Worm (Caenorhabditis elegans) whole organism, late embryonic: ENCODE measurements around the gene Y39B6A.69.

Source experiments
- C08G9.2 ChIP-seq: sonication (generic microtip); optimal IDR thresholded peaks from 2 replicates; lab custom pipeline; 2016; ENCODE audit warnings: mild to moderate bottlenecking, missing genetic modification characterization, moderate library complexity, missing compliant biosample characterization
- C38D4.7 ChIP-seq: fragments of 200-800 bp; sonication (Bioruptor generic); optimal IDR thresholded peaks from 2 replicates; lab custom pipeline; 2018; ENCODE audit warnings: mild to moderate bottlenecking, missing genetic modification characterization, moderate library complexity, missing compliant biosample characterization
- F13H6.1 ChIP-seq: sonication (generic microtip); optimal IDR thresholded peaks from 2 replicates; lab custom pipeline; 2016; ENCODE audit warnings: missing genetic modification characterization, missing compliant biosample characterization
- T23F11.4 ChIP-seq: fragments of 200-800 bp; sonication (Bioruptor generic); optimal IDR thresholded peaks from 2 replicates; lab custom pipeline; 2018; ENCODE audit warnings: mild to moderate bottlenecking, missing genetic modification characterization, missing compliant biosample characterization
- Y22D7AL.16 ChIP-seq: sonication (generic microtip); optimal IDR thresholded peaks from 2 replicates; lab custom pipeline; 2016; ENCODE audit warnings: missing genetic modification characterization, missing compliant biosample characterization
- ahr-1 ChIP-seq: sonication (generic microtip); optimal IDR thresholded peaks from 2 replicates; lab custom pipeline; 2016; ENCODE audit warnings: missing genetic modification characterization, missing compliant biosample characterization
- ama-1 ChIP-seq: fragments of 150-350 bp; optimal IDR thresholded peaks from 2 replicates; lab custom pipeline; 2014
- ceh-19 ChIP-seq: fragments of 200-800 bp; sonication (Bioruptor generic); optimal IDR thresholded peaks from 2 replicates; lab custom pipeline; 2018; ENCODE audit warnings: mild to moderate bottlenecking, missing genetic modification characterization, missing compliant biosample characterization
- ceh-2 ChIP-seq: sonication (generic microtip); optimal IDR thresholded peaks from 2 replicates; lab custom pipeline; 2016; ENCODE audit warnings: missing genotype, missing genetic modification characterization, missing compliant biosample characterization
- ceh-34 ChIP-seq: sonication (generic microtip); optimal IDR thresholded peaks from 2 replicates; lab custom pipeline; 2016; ENCODE audit warnings: mild to moderate bottlenecking, missing genetic modification characterization, missing compliant biosample characterization
- ceh-48 ChIP-seq: sonication (generic microtip); optimal IDR thresholded peaks from 2 replicates; lab custom pipeline; 2016; ENCODE audit warnings: missing genetic modification characterization, inconsistent platforms, missing compliant biosample characterization
- che-1 ChIP-seq: sonication (generic microtip); optimal IDR thresholded peaks from 2 replicates; lab custom pipeline; 2016; ENCODE audit warnings: mild to moderate bottlenecking, missing genetic modification characterization, missing compliant biosample characterization
- dmd-4 ChIP-seq: sonication (generic microtip); optimal IDR thresholded peaks from 2 replicates; lab custom pipeline; 2016; ENCODE audit warnings: borderline replicate concordance, missing genetic modification characterization, missing compliant biosample characterization
- elt-2 ChIP-seq: sonication (generic microtip); optimal IDR thresholded peaks from 2 replicates; lab custom pipeline; 2016; ENCODE audit warnings: missing genetic modification reagents, missing genetic modification characterization, missing compliant biosample characterization
- elt-4 ChIP-seq: sonication (generic microtip); optimal IDR thresholded peaks from 2 replicates; lab custom pipeline; 2016; ENCODE audit warnings: missing genetic modification characterization, missing compliant biosample characterization
- fkh-10 ChIP-seq: fragments of 150-350 bp; optimal IDR thresholded peaks from 2 replicates; lab custom pipeline; 2014; ENCODE audit warnings: missing biosample characterization, missing genetic modification reagents, missing genetic modification characterization
- fkh-6 ChIP-seq: sonication (generic microtip); optimal IDR thresholded peaks from 2 replicates; lab custom pipeline; 2016; ENCODE audit warnings: missing genetic modification characterization, missing compliant biosample characterization
- gmeb-2 ChIP-seq: sonication (generic microtip); optimal IDR thresholded peaks from 2 replicates; lab custom pipeline; 2016; ENCODE audit warnings: missing genetic modification characterization, inconsistent platforms, missing compliant biosample characterization
- hlh-15 ChIP-seq: sonication (generic microtip); optimal IDR thresholded peaks from 2 replicates; lab custom pipeline; 2016; ENCODE audit warnings: missing genetic modification characterization, missing compliant biosample characterization
- lin-11 ChIP-seq: fragments of 200-800 bp; sonication (Bioruptor generic); optimal IDR thresholded peaks from 2 replicates; lab custom pipeline; 2018; ENCODE audit warnings: mild to moderate bottlenecking, missing genetic modification characterization, missing compliant biosample characterization
- madf-2 ChIP-seq: sonication (generic microtip); optimal IDR thresholded peaks from 2 replicates; lab custom pipeline; 2017; ENCODE audit warnings: missing genetic modification characterization, missing compliant biosample characterization
- mec-3 ChIP-seq: sonication (generic microtip); optimal IDR thresholded peaks from 2 replicates; lab custom pipeline; 2016; ENCODE audit warnings: borderline replicate concordance, missing genetic modification characterization, missing compliant biosample characterization
- nhr-11 ChIP-seq: fragments of 150-350 bp; optimal IDR thresholded peaks from 2 replicates; lab custom pipeline; 2014; ENCODE audit warnings: missing biosample characterization, missing genetic modification characterization
- nhr-232 ChIP-seq: sonication (generic microtip); optimal IDR thresholded peaks from 2 replicates; lab custom pipeline; 2016; ENCODE audit warnings: missing genetic modification characterization, missing compliant biosample characterization
- npax-4 ChIP-seq: sonication (generic microtip); optimal IDR thresholded peaks from 2 replicates; lab custom pipeline; 2016; ENCODE audit warnings: missing genetic modification characterization, missing compliant biosample characterization
- pag-3 ChIP-seq: sonication (generic microtip); optimal IDR thresholded peaks from 2 replicates; lab custom pipeline; 2016; ENCODE audit warnings: missing compliant biosample characterization, missing genetic modification characterization, borderline replicate concordance
- pax-1 ChIP-seq: fragments of 150-350 bp; optimal IDR thresholded peaks from 2 replicates; lab custom pipeline; 2014; ENCODE audit warnings: missing biosample characterization, missing genetic modification characterization
- pqm-1 ChIP-seq: sonication (generic microtip); optimal IDR thresholded peaks from 2 replicates; lab custom pipeline; 2016; ENCODE audit warnings: missing genetic modification characterization, missing compliant biosample characterization
- ref-2 ChIP-seq: sonication (generic microtip); optimal IDR thresholded peaks from 2 replicates; lab custom pipeline; 2016; ENCODE audit warnings: missing genetic modification characterization, missing compliant biosample characterization
- sdc-2 ChIP-seq: sonication (generic microtip); optimal IDR thresholded peaks from 2 replicates; lab custom pipeline; 2016; ENCODE audit warnings: missing genotype, missing genetic modification characterization, missing compliant biosample characterization
- sox-4 ChIP-seq: sonication (generic microtip); optimal IDR thresholded peaks from 2 replicates; lab custom pipeline; 2017; ENCODE audit warnings: mild to moderate bottlenecking, missing genetic modification characterization, inconsistent platforms, missing compliant biosample characterization
- tbx-2 ChIP-seq: sonication (generic microtip); optimal IDR thresholded peaks from 2 replicates; lab custom pipeline; 2016; ENCODE audit warnings: missing genetic modification characterization, missing compliant biosample characterization
- unc-3 ChIP-seq, 2 experiments: fragments of 200-800 bp in 1 of 2; sonication (Bioruptor generic) in 1 of 2; sonication (generic microtip) in 1 of 2; conservative IDR thresholded peaks in 1 of 2; optimal IDR thresholded peaks in 1 of 2; 2 replicates each; pipeline versions ENCODE4 v1.3.6 to Lab custom; 2016 to 2022; ENCODE audit warnings: missing compliant biosample characterization in 2 of 2, missing genetic modification characterization in 2 of 2, missing genetic modification reagents in 1 of 2
- unc-55 ChIP-seq: sonication (generic microtip); optimal IDR thresholded peaks from 2 replicates; lab custom pipeline; 2017; ENCODE audit warnings: missing biosample characterization, missing genetic modification reagents, missing genetic modification characterization
- unc-86 ChIP-seq: sonication (generic microtip); optimal IDR thresholded peaks from 2 replicates; lab custom pipeline; 2016; ENCODE audit warnings: missing genetic modification characterization, missing compliant biosample characterization
- ztf-16 ChIP-seq: sonication (generic microtip); optimal IDR thresholded peaks from 2 replicates; lab custom pipeline; 2017; ENCODE audit warnings: missing genetic modification characterization, missing compliant biosample characterization

Gene Y39B6A.69

DNA sequence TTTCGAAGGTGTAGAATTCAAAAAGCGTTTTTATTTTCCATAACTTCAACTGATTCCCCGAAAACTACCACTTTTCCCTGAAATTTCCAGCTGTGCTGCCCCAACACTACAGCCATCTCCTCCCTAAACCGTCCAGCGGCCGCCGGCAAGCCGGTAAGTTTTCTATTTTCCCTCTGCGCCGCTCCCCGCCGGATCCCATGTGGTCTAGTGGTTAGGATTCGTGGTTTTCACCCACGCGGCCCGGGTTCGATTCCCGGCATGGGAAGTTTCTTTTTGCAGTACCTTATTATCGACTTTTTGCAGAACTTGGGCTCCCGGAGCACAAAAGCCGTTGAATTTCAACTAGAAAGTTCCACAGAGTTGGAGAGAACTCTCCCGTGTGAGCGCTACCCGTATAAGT is 9.6 kb downstream of the Y39B6A.69 start:
- peak; percentile 10 for TF ChIP-seq gmeb-2 (tag; lab: Kevin White, UChicago)
- no peak for TF ChIP-seq dmd-4 (tag; lab: Kevin White, UChicago)
- TF ChIP-seq C08G9.2 (tag; lab: Kevin White, UChicago) = peak; percentile 12
- TF ChIP-seq ceh-34 (tag; lab: Kevin White, UChicago) = peak; percentile 15
- TF ChIP-seq, all 69 proteins: peak for 3

DNA sequence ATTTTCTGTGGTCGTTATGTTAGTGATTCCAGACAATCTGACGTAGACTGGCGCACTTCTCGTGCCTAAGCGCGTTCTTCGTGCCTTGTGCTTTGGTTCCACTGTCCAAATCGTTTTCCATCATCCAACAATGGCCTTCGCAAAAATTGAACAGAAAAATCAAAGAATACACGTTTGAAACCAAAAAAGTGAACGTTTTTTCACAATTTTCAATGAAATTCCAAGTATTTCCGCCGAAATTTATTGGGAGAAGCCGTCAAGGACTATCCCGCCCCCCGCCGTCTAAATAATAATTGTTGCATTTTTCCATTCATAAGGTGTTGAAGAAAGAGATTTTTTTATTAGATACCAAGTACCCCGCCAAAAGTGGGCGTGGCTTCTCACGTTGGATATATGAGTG is 11.7 kb downstream of the Y39B6A.69 start, which contains the start of gene cpg-23:
TSS of gene cpg-23 (plus strand) at position 301 of the 400 bp plus-strand sequence.
- TF ChIP-seq ahr-1 (tag; lab: Kevin White, UChicago) (no peak), elt-2 (tag; lab: Kevin White, UChicago) (no peak), gmeb-2 (tag; lab: Kevin White, UChicago) (no peak), elt-4 (tag; lab: Kevin White, UChicago) (no peak), tbx-2 (tag; lab: Kevin White, UChicago) (no peak), ceh-19 (GFP tag; lab: Kevin White, UChicago) (no peak), ztf-16 (tag; lab: Kevin White, UChicago) (no peak), unc-3 (GFP tag; conservative IDR thresholded peaks at IDR 0.05; lab: Robert Waterston, UW) (no peak), unc-3 (tag; optimal IDR thresholded peaks at IDR 0.05; lab: Kevin White, UChicago) (no peak), T23F11.4 (no peak), unc-55 (GFP tag; lab: Kevin White, UChicago) (no peak), unc-86 (no peak), ceh-34 (tag; lab: Kevin White, UChicago) (no peak), sox-4 (tag; lab: Kevin White, UChicago) (no peak), ama-1 (lab: Kevin White, UChicago) (no peak), hlh-15 (tag; lab: Kevin White, UChicago) (no peak)
- TF ChIP-seq, all 69 proteins: peak for 0

DNA sequence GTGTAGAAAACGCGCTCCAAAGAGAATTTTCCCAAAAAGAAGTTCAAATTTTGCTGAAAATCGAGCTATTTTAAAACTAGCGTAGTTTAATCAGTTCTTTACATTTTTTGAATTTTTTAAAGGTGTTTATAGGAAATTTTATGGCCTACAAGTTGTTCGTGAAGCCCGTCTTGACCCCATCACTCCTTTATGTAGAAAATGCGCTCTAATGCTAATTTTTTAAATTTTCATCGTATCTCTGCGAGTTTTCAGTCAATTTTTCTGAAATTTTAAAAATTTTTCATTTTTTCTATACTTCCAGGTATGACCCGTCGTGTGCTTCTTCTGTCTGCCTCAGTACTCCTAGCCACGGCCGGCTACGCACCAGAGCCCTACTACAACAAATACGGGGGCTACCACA is 16.0 kb downstream of the Y39B6A.69 start, which contains the start of gene Y39B6A.9:
TSS of gene Y39B6A.9 (plus strand) at position 301 of the 400 bp plus-strand sequence.
- TF ChIP-seq fkh-6 (tag; lab: Kevin White, UChicago) = no peak
- TF ChIP-seq che-1 (tag; lab: Kevin White, UChicago) = no peak
- no peak for TF ChIP-seq lin-11 (tag; lab: Kevin White, UChicago)
- TF ChIP-seq pqm-1 (tag; lab: Kevin White, UChicago) = no peak
- no peak for TF ChIP-seq ztf-16 (tag; lab: Kevin White, UChicago)
- TF ChIP-seq pag-3 (tag; lab: Kevin White, UChicago) = no peak
- TF ChIP-seq F13H6.1 (tag; lab: Kevin White, UChicago) = no peak
- no peak for TF ChIP-seq C38D4.7 (GFP tag; lab: Kevin White, UChicago)
- TF ChIP-seq ref-2 (tag; lab: Kevin White, UChicago) = no peak
- no peak for TF ChIP-seq ceh-2 (tag; lab: Kevin White, UChicago)
- no peak for TF ChIP-seq npax-4 (tag; lab: Kevin White, UChicago)
- no peak for TF ChIP-seq tbx-2 (tag; lab: Kevin White, UChicago)
- TF ChIP-seq nhr-11 (tag; lab: Kevin White, UChicago) = no peak
- TF ChIP-seq Y22D7AL.16 (tag; lab: Kevin White, UChicago) = no peak
- no peak for TF ChIP-seq fkh-10
- no peak for TF ChIP-seq madf-2 (tag; lab: Kevin White, UChicago)
- no peak for TF ChIP-seq gmeb-2 (tag; lab: Kevin White, UChicago)
- no peak for TF ChIP-seq sdc-2 (tag; lab: Kevin White, UChicago)

DNA sequence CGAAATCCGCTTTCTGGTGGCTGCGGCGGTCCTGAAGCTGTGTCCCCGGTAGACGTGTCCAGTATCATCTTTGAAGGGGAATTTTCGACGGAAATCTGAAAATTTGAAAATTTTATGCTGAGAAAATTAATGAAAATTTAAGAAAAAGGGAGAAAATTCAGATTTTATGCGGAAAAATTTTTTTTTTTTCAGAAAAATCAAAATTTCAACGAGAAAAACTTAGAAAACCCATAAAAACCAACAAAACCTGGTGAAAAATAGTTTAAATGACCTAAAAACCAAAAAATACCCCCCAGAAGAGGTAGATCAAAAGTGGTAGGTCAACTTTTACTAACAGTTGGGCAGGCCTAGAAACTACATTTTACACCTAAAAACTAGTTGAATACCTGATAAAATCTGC is 18.7 kb downstream of the Y39B6A.69 start, which contains the start of gene Y39B6A.10:
TSS of gene Y39B6A.10 (minus strand) at position 101 of the 400 bp plus-strand sequence.
- no peak for TF ChIP-seq unc-86
- no peak for TF ChIP-seq pax-1
- TF ChIP-seq che-1 (tag; lab: Kevin White, UChicago) = no peak
- TF ChIP-seq ahr-1 (tag; lab: Kevin White, UChicago) = no peak
- TF ChIP-seq mec-3 (tag; lab: Kevin White, UChicago) = no peak
- TF ChIP-seq ceh-48 (tag; lab: Kevin White, UChicago) = no peak
- TF ChIP-seq nhr-232 (tag; lab: Kevin White, UChicago) = no peak
